Fruit fly (Drosophila melanogaster) whole organism, prepupa: ENCODE results near the gene CG14314.

Experiments used
- Blimp-1 ChIP-seq: fragments of 200-800 bp; sonication (Bioruptor generic); optimal IDR thresholded peaks from 3 replicates; lab custom pipeline; 2017; ENCODE audit warnings: missing biosample characterization, missing genetic modification characterization, mild to moderate bottlenecking, moderate library complexity, missing genetic modification reagents
- CG10669 ChIP-seq: fragments of 200-800 bp; sonication (Bioruptor generic); optimal IDR thresholded peaks from 3 replicates; lab custom pipeline; 2018; ENCODE audit warnings: missing biosample characterization, mild to moderate bottlenecking, missing genetic modification characterization, moderate library complexity
- CG11902 ChIP-seq: fragments of 200-800 bp; sonication (Bioruptor generic); optimal IDR thresholded peaks from 3 replicates; lab custom pipeline; 2016; ENCODE audit warnings: missing biosample characterization, missing genetic modification characterization
- CG15336 ChIP-seq: fragments of 200-800 bp; sonication (Bioruptor generic); IDR thresholded peaks from 2 replicates; pipeline ENCODE4 v1.3.6; 2022; ENCODE audit warnings: missing biosample characterization, missing genetic modification characterization
- CG1621 ChIP-seq: fragments of 200-800 bp; sonication (Bioruptor generic); optimal IDR thresholded peaks from 3 replicates; lab custom pipeline; 2018; ENCODE audit warnings: missing biosample characterization, mild to moderate bottlenecking, missing genetic modification characterization
- CG3032 ChIP-seq: fragments of 200-800 bp; optimal IDR thresholded peaks from 2 replicates; lab custom pipeline; 2019; ENCODE audit warnings: missing biosample characterization, mild to moderate bottlenecking, missing genetic modification characterization, moderate library complexity
- CG34406 ChIP-seq: fragments of 200-800 bp; sonication (Bioruptor generic); optimal IDR thresholded peaks from 3 replicates; lab custom pipeline; 2016; ENCODE audit warnings: missing biosample characterization, missing genetic modification characterization
- CG3919 ChIP-seq: fragments of 200-800 bp; sonication (Bioruptor generic); optimal IDR thresholded peaks from 3 replicates; lab custom pipeline; 2016; ENCODE audit warnings: missing biosample characterization, missing genetic modification characterization
- CG4318 ChIP-seq: fragments of 200-800 bp; sonication (Bioruptor generic); optimal IDR thresholded peaks from 3 replicates; lab custom pipeline; 2017; ENCODE audit warnings: missing biosample characterization, mild to moderate bottlenecking, missing genetic modification characterization
- CG6163 ChIP-seq: fragments of 200-800 bp; sonication (Bioruptor generic); IDR thresholded peaks from 3 replicates; pipeline ENCODE4 v1.3.6; 2022; ENCODE audit warnings: missing biosample characterization, missing genetic modification characterization
- CG6276 ChIP-seq: fragments of 200-800 bp; sonication (Bioruptor generic); optimal IDR thresholded peaks from 2 replicates; lab custom pipeline; 2017; ENCODE audit warnings: missing biosample characterization, mild to moderate bottlenecking, missing genetic modification characterization
- CG6854 ChIP-seq: fragments of 200-800 bp; sonication (Bioruptor generic); optimal IDR thresholded peaks from 2 replicates; lab custom pipeline; 2017; ENCODE audit warnings: missing biosample characterization, mild to moderate bottlenecking, missing genetic modification characterization
- CG8632 ChIP-seq: fragments of 200-800 bp; sonication (Bioruptor generic); optimal IDR thresholded peaks from 3 replicates; lab custom pipeline; 2016; ENCODE audit warnings: missing biosample characterization, missing genetic modification characterization
- Eip75B ChIP-seq: fragments of 200-800 bp; sonication (Bioruptor generic); optimal IDR thresholded peaks from 3 replicates; lab custom pipeline; 2016; ENCODE audit warnings: missing biosample characterization, missing genetic modification characterization
- Eip93F ChIP-seq: fragments of 200-800 bp; sonication (Bioruptor generic); optimal IDR thresholded peaks from 2 replicates; lab custom pipeline; 2016; ENCODE audit warnings: missing biosample characterization, mild to moderate bottlenecking, missing genetic modification characterization
- Ets21C ChIP-seq: fragments of 200-800 bp; sonication (Bioruptor generic); optimal IDR thresholded peaks from 3 replicates; lab custom pipeline; 2016; ENCODE audit warnings: missing biosample characterization, missing genetic modification characterization
- Ets96B ChIP-seq: fragments of 200-800 bp; optimal IDR thresholded peaks from 2 replicates; lab custom pipeline; 2019; ENCODE audit warnings: missing biosample characterization, mild to moderate bottlenecking, missing genetic modification characterization, moderate library complexity
- Hr38 ChIP-seq: sonication (Bioruptor generic); optimal IDR thresholded peaks from 2 replicates; lab custom pipeline; 2016; ENCODE audit warnings: missing biosample characterization, missing genetic modification characterization
- Hr39 ChIP-seq: fragments of 200-800 bp; sonication (Bioruptor generic); optimal IDR thresholded peaks from 2 replicates; lab custom pipeline; 2016; ENCODE audit warnings: missing biosample characterization, missing genetic modification characterization
- Hr4 ChIP-seq: fragments of 200-800 bp; sonication (Bioruptor generic); optimal IDR thresholded peaks from 3 replicates; lab custom pipeline; 2016; ENCODE audit warnings: missing biosample characterization, missing genetic modification characterization
- Lpt ChIP-seq: fragments of 200-800 bp; sonication (Bioruptor generic); optimal IDR thresholded peaks from 3 replicates; lab custom pipeline; 2016; ENCODE audit warnings: missing biosample characterization, missing genetic modification characterization
- Met ChIP-seq: fragments of 200-800 bp; sonication (Bioruptor generic); optimal IDR thresholded peaks from 3 replicates; lab custom pipeline; 2016; ENCODE audit warnings: missing biosample characterization, missing genetic modification characterization
- Sox102F ChIP-seq: fragments of 200-800 bp; sonication (Bioruptor generic); optimal IDR thresholded peaks from 2 replicates; lab custom pipeline; 2016; ENCODE audit warnings: missing biosample characterization, mild to moderate bottlenecking, missing genetic modification characterization
- Sox14 ChIP-seq: fragments of 200-800 bp; sonication (Bioruptor generic); optimal IDR thresholded peaks from 3 replicates; lab custom pipeline; 2016; ENCODE audit warnings: missing biosample characterization, missing genetic modification characterization
- Sox15 ChIP-seq: fragments of 200-800 bp; sonication (Bioruptor generic); optimal IDR thresholded peaks from 3 replicates; lab custom pipeline; 2016; ENCODE audit warnings: missing biosample characterization, missing genetic modification characterization
- achi ChIP-seq: fragments of 200-800 bp; sonication (Bioruptor generic); optimal IDR thresholded peaks from 3 replicates; lab custom pipeline; 2016; ENCODE audit warnings: missing biosample characterization, missing genetic modification characterization
- cyc ChIP-seq: fragments of 200-800 bp; sonication (Bioruptor generic); optimal IDR thresholded peaks from 3 replicates; lab custom pipeline; 2016; ENCODE audit warnings: missing biosample characterization, missing genetic modification characterization
- dac ChIP-seq: fragments of 200-800 bp; sonication (Bioruptor generic); optimal IDR thresholded peaks from 2 replicates; lab custom pipeline; 2017; ENCODE audit warnings: missing biosample characterization, mild to moderate bottlenecking, missing genetic modification characterization
- dsx ChIP-seq: fragments of 200-800 bp; optimal IDR thresholded peaks from 3 replicates; lab custom pipeline; 2019; ENCODE audit warnings: missing biosample characterization, mild to moderate bottlenecking, missing genetic modification characterization, moderate library complexity; ENCODE audit not compliant: poor library complexity, severe bottlenecking
- esn ChIP-seq: fragments of 200-800 bp; sonication (Bioruptor generic); optimal IDR thresholded peaks from 2 replicates; lab custom pipeline; 2016; ENCODE audit warnings: missing biosample characterization, mild to moderate bottlenecking, missing genetic modification characterization, moderate library complexity
- net ChIP-seq: fragments of 200-800 bp; sonication (Bioruptor generic); optimal IDR thresholded peaks from 3 replicates; lab custom pipeline; 2016; ENCODE audit warnings: missing biosample characterization, missing genetic modification characterization
- salr ChIP-seq, 2 experiments: fragments of 200-800 bp; sonication (Bioruptor generic); optimal IDR thresholded peaks; 3 replicates each; lab custom pipeline; 2016 to 2018; ENCODE audit warnings: missing biosample characterization in 2 of 2, missing genetic modification characterization in 2 of 2, mild to moderate bottlenecking in 1 of 2
- spab ChIP-seq: fragments of 200-800 bp; sonication (Bioruptor generic); optimal IDR thresholded peaks from 2 replicates; lab custom pipeline; 2017; ENCODE audit warnings: missing biosample characterization, mild to moderate bottlenecking, missing genetic modification characterization, missing genetic modification reagents
- topi ChIP-seq: fragments of 200-800 bp; sonication (Bioruptor generic); optimal IDR thresholded peaks from 3 replicates; lab custom pipeline; 2016; ENCODE audit warnings: missing biosample characterization, missing genetic modification characterization

CG14314 gene

dm6 chr3R:18249268-18249667 lies 33.3 kb downstream of the CG14314 start:
- TF ChIP-seq Hr38 (GFP tag; lab: Kevin White, UChicago) (no peak), achi (GFP tag; lab: Kevin White, UChicago) (no peak), CG34406 (no peak), Eip93F (GFP tag; lab: Kevin White, UChicago) (no peak), CG6276 (no peak), salr (GFP tag; optimal IDR thresholded peaks at IDR 0.05; lab: Kevin White, UChicago) (no peak), spab (GFP tag; lab: Kevin White, UChicago) (no peak), CG3919 (GFP tag; lab: Kevin White, UChicago) (no peak), Ets21C (no peak), Sox15 (GFP tag; lab: Kevin White, UChicago) (no peak), CG1621 (tag; lab: Kevin White, UChicago) (no peak), CG8632 (GFP tag; lab: Kevin White, UChicago) (no peak), CG10669 (GFP tag; lab: Kevin White, UChicago) (no peak)

- TF ChIP-seq Ets96B (tag; lab: Kevin White, UChicago) (no peak), CG3032 (tag; lab: Kevin White, UChicago) (no peak), Sox15 (GFP tag; lab: Kevin White, UChicago) (no peak), CG1621 (tag; lab: Kevin White, UChicago) (no peak), CG15336 (GFP tag; lab: Robert Waterston, UW) (no peak), Blimp-1 (no peak), Eip75B (GFP tag; lab: Kevin White, UChicago) (no peak), esn (no peak), CG6163 (GFP tag; lab: Robert Waterston, UW) (no peak)
Observed at dm6 chr3R:18250815-18251214, 34.9 kb downstream of the CG14314 start, which contains the start of gene CG18598. Gene CG18598, plus strand, starts transcription at chr3R:18251115.

- TF ChIP-seq CG10669 (GFP tag; lab: Kevin White, UChicago) (no peak), Hr38 (GFP tag; lab: Kevin White, UChicago) (no peak), Sox102F (GFP tag; lab: Kevin White, UChicago) (no peak), CG11902 (GFP tag; lab: Kevin White, UChicago) (no peak), CG8632 (GFP tag; lab: Kevin White, UChicago) (no peak), CG1621 (tag; lab: Kevin White, UChicago) (no peak), net (GFP tag; lab: Kevin White, UChicago) (no peak), Hr4 (GFP tag; lab: Kevin White, UChicago) (no peak), Met (GFP tag; lab: Kevin White, UChicago) (no peak), topi (no peak), CG34406 (no peak)
Observed at dm6 chr3R:18251876-18252275, 35.9 kb downstream of the CG14314 start.

- TF ChIP-seq Blimp-1 (no peak), esn (peak; percentile 6), Sox102F (GFP tag; lab: Kevin White, UChicago) (no peak), salr (GFP tag; optimal IDR thresholded peaks at IDR 0.05; lab: Kevin White, UChicago) (no peak), topi (no peak), CG1621 (tag; lab: Kevin White, UChicago) (peak; percentile 49), CG6854 (GFP tag; lab: Kevin White, UChicago) (no peak), Sox14 (GFP tag; lab: Kevin White, UChicago) (peak; percentile 52)
Observed at dm6 chr3R:18252578-18252977, 36.6 kb downstream of the CG14314 start, which contains the start of gene CG12320. Gene CG12320, minus strand, starts transcription at chr3R:18252734.

- TF ChIP-seq cyc (GFP tag; lab: Kevin White, UChicago) (no peak), CG34406 (no peak), CG1621 (tag; lab: Kevin White, UChicago) (peak; percentile 82)
Observed at dm6 chr3R:18255281-18255680, 39.3 kb downstream of the CG14314 start, which contains the start of the genes Ada2a, Polr2D, Tgs1 and moi. Gene Ada2a, minus strand, starts transcription at chr3R:18255487. Gene Polr2D, minus strand, starts transcription at chr3R:18255487. Gene Tgs1, plus strand, starts transcription at chr3R:18255530. Gene moi, plus strand, starts transcription at chr3R:18255530.

- no peak for TF ChIP-seq CG4318
- TF ChIP-seq esn: no peak
- TF ChIP-seq Hr39 (GFP tag; lab: Kevin White, UChicago): no peak
- no peak for TF ChIP-seq Lpt (GFP tag; lab: Kevin White, UChicago)
- no peak for TF ChIP-seq net (GFP tag; lab: Kevin White, UChicago)
- TF ChIP-seq dsx: no peak
- TF ChIP-seq spab (GFP tag; lab: Kevin White, UChicago): no peak
- TF ChIP-seq dac: no peak
- TF ChIP-seq, all 60 proteins: peak for 0
Observed at dm6 chr3R:18260016-18260415, 44.1 kb downstream of the CG14314 start.
